Fruit fly (Drosophila melanogaster) whole organism, embryonic: Measurements from ENCODE around the gene CG9222.

Experiments
- Adf1 ChIP-seq: fragments of 200-800 bp; sonication (Bioruptor generic); IDR thresholded peaks from 2 replicates; pipeline ENCODE4 v1.3.6; 2022; ENCODE audit warnings: missing biosample characterization, missing genetic modification characterization
- Antp ChIP-seq: fragments of 200-800 bp; sonication (Bioruptor generic); optimal IDR thresholded peaks from 3 replicates; lab custom pipeline; 2016; ENCODE audit warnings: missing biosample characterization, missing genetic modification characterization
- Atf3 ChIP-seq: fragments of 200-800 bp; sonication (Bioruptor generic); optimal IDR thresholded peaks from 3 replicates; lab custom pipeline; 2016; ENCODE audit warnings: missing biosample characterization, missing genetic modification characterization
- Bdp1 ChIP-seq: fragments of 200-800 bp; sonication (Bioruptor generic); optimal IDR thresholded peaks from 3 replicates; lab custom pipeline; 2016; ENCODE audit warnings: missing biosample characterization, missing genetic modification characterization
- CG10543 ChIP-seq: fragments of 200-800 bp; sonication (Bioruptor generic); optimal IDR thresholded peaks from 3 replicates; lab custom pipeline; 2017; ENCODE audit warnings: missing biosample characterization, mild to moderate bottlenecking, missing genetic modification characterization, moderate library complexity
- CG11085 ChIP-seq: fragments of 200-800 bp; sonication (Bioruptor generic); IDR thresholded peaks from 2 replicates; pipeline ENCODE4 v1.3.6; 2022; ENCODE audit warnings: missing biosample characterization, missing genetic modification characterization
- CG12391 ChIP-seq: fragments of 200-800 bp; sonication (Bioruptor generic); optimal IDR thresholded peaks from 3 replicates; lab custom pipeline; 2018; ENCODE audit warnings: missing biosample characterization, mild to moderate bottlenecking, missing genetic modification characterization, moderate library complexity
- CG12769 ChIP-seq: fragments of 200-800 bp; sonication (Bioruptor generic); optimal IDR thresholded peaks from 2 replicates; lab custom pipeline; 2019; ENCODE audit warnings: missing biosample characterization, mild to moderate bottlenecking, missing genetic modification characterization, moderate library complexity
- CG13894 ChIP-seq: fragments of 200-800 bp; sonication (Bioruptor generic); optimal IDR thresholded peaks from 3 replicates; lab custom pipeline; 2018; ENCODE audit warnings: missing biosample characterization, mild to moderate bottlenecking, missing genetic modification characterization, moderate library complexity
- CG1603 ChIP-seq: fragments of 200-800 bp; sonication (Bioruptor generic); optimal IDR thresholded peaks from 2 replicates; lab custom pipeline; 2019; ENCODE audit warnings: missing biosample characterization, mild to moderate bottlenecking, missing genetic modification characterization, moderate library complexity
- CG16813 ChIP-seq: fragments of 200-800 bp; sonication (Bioruptor generic); IDR thresholded peaks from 3 replicates; pipeline ENCODE4 v1.3.6; 2022; ENCODE audit warnings: missing biosample characterization, missing genetic modification characterization; ENCODE audit not compliant: partially characterized antibody
- CG17328 ChIP-seq: fragments of 200-800 bp; sonication (Bioruptor generic); IDR thresholded peaks from 2 replicates; pipeline ENCODE4 v1.3.6; 2022; ENCODE audit warnings: missing biosample characterization, missing genetic modification characterization
- CG17829 ChIP-seq: fragments of 200-800 bp; optimal IDR thresholded peaks from 2 replicates; lab custom pipeline; 2019; ENCODE audit warnings: missing biosample characterization, mild to moderate bottlenecking, missing genetic modification characterization, moderate library complexity
- CG1792 ChIP-seq: fragments of 200-800 bp; sonication (Bioruptor generic); optimal IDR thresholded peaks from 2 replicates; lab custom pipeline; 2016; ENCODE audit warnings: missing biosample characterization, missing genetic modification characterization
- CG30431 ChIP-seq: fragments of 200-800 bp; sonication (Bioruptor generic); optimal IDR thresholded peaks from 2 replicates; lab custom pipeline; 2017; ENCODE audit warnings: missing biosample characterization, missing genetic modification characterization
- CG31365 ChIP-seq: fragments of 200-800 bp; sonication (Bioruptor generic); optimal IDR thresholded peaks from 2 replicates; lab custom pipeline; 2018; ENCODE audit warnings: missing biosample characterization, mild to moderate bottlenecking, missing genetic modification characterization
- CG32767 ChIP-seq: fragments of 200-800 bp; sonication (Bioruptor generic); IDR thresholded peaks from 2 replicates; pipeline ENCODE4 v1.3.6; 2022; ENCODE audit warnings: missing biosample characterization, missing genetic modification characterization
- CG3407 ChIP-seq: fragments of 200-800 bp; sonication (Bioruptor generic); optimal IDR thresholded peaks from 2 replicates; lab custom pipeline; 2018; ENCODE audit warnings: missing biosample characterization, mild to moderate bottlenecking, missing genetic modification characterization
- CG34376 ChIP-seq: fragments of 200-800 bp; sonication (Bioruptor generic); optimal IDR thresholded peaks from 2 replicates; lab custom pipeline; 2018; ENCODE audit warnings: missing biosample characterization, mild to moderate bottlenecking, missing genetic modification characterization
- CG42726 ChIP-seq: fragments of 200-800 bp; sonication (Bioruptor generic); IDR thresholded peaks from 2 replicates; pipeline ENCODE4 v1.3.6; 2022; ENCODE audit warnings: missing biosample characterization, missing genetic modification characterization; ENCODE audit not compliant: partially characterized antibody
- CG6689 ChIP-seq: fragments of 200-800 bp; sonication (Bioruptor generic); IDR thresholded peaks from 2 replicates; pipeline ENCODE4 v1.3.6; 2022; ENCODE audit warnings: missing biosample characterization, missing genetic modification characterization
- CG7839 ChIP-seq: fragments of 200-800 bp; sonication (Bioruptor generic); optimal IDR thresholded peaks from 3 replicates; lab custom pipeline; 2018; ENCODE audit warnings: missing biosample characterization, mild to moderate bottlenecking, missing genetic modification characterization, moderate library complexity
- D19A ChIP-seq: fragments of 200-800 bp; optimal IDR thresholded peaks from 3 replicates; lab custom pipeline; 2019; ENCODE audit warnings: missing biosample characterization, mild to moderate bottlenecking, missing genetic modification characterization, moderate library complexity
- Doc2 ChIP-seq: fragments of 200-800 bp; sonication (Bioruptor generic); IDR thresholded peaks from 2 replicates; pipeline ENCODE4 v1.3.6; 2022; ENCODE audit warnings: missing biosample characterization, missing genetic modification characterization
- E2f1 ChIP-seq: fragments of 200-800 bp; sonication (Bioruptor generic); IDR thresholded peaks from 2 replicates; pipeline ENCODE4 v1.3.6; 2022; ENCODE audit warnings: missing biosample characterization, missing genetic modification characterization
- Hr51 ChIP-seq, 2 experiments: fragments of 200-800 bp; sonication (Bioruptor generic); optimal IDR thresholded peaks; 2 replicates in 1 of 2; 3 replicates in 1 of 2; lab custom pipeline; 2016 to 2018; ENCODE audit warnings: missing biosample characterization in 2 of 2, missing genetic modification characterization in 2 of 2, mild to moderate bottlenecking in 1 of 2, moderate library complexity in 1 of 2
- MBD-R2 ChIP-seq: fragments of 200-800 bp; sonication (Bioruptor generic); IDR thresholded peaks from 2 replicates; pipeline ENCODE4 v1.3.6; 2022; ENCODE audit warnings: missing biosample characterization, missing genetic modification characterization
- Med ChIP-seq: fragments of 200-800 bp; sonication (Bioruptor generic); peaks from one replicate; lab custom pipeline; 2016; ENCODE audit warnings: missing biosample characterization, missing genetic modification characterization, mild to moderate bottlenecking, inconsistent platforms, moderate library complexity
- NC2β ChIP-seq: fragments of 200-800 bp; sonication (Bioruptor generic); optimal IDR thresholded peaks from 2 replicates; lab custom pipeline; 2016; ENCODE audit warnings: missing biosample characterization, missing genetic modification characterization
- ab ChIP-seq: fragments of 200-800 bp; sonication (Bioruptor generic); optimal IDR thresholded peaks from 2 replicates; lab custom pipeline; 2016; ENCODE audit warnings: missing biosample characterization, missing genetic modification characterization
- bcd ChIP-seq: fragments of 200-800 bp; sonication (Bioruptor generic); optimal IDR thresholded peaks from 2 replicates; lab custom pipeline; 2017; ENCODE audit warnings: missing biosample characterization, mild to moderate bottlenecking, missing genetic modification characterization
- caup ChIP-seq: fragments of 200-800 bp; sonication (Bioruptor generic); optimal IDR thresholded peaks from 3 replicates; lab custom pipeline; 2017; ENCODE audit warnings: missing biosample characterization, mild to moderate bottlenecking, missing genetic modification characterization, moderate library complexity; ENCODE audit not compliant: severe bottlenecking
- chinmo ChIP-seq: fragments of 200-800 bp; sonication (Bioruptor generic); IDR thresholded peaks from 4 replicates; pipeline ENCODE4 v1.3.6; 2022; ENCODE audit warnings: missing biosample characterization, missing genetic modification characterization; ENCODE audit not compliant: partially characterized antibody
- chm ChIP-seq: fragments of 200-800 bp; sonication (Bioruptor generic); IDR thresholded peaks from 2 replicates; pipeline ENCODE4 v1.3.6; 2022; ENCODE audit warnings: missing biosample characterization, missing genetic modification characterization
- cwo ChIP-seq: fragments of 200-800 bp; sonication (Bioruptor generic); optimal IDR thresholded peaks from 3 replicates; lab custom pipeline; 2017; ENCODE audit warnings: missing biosample characterization, missing genetic modification characterization, mild to moderate bottlenecking, moderate library complexity, missing genetic modification reagents
- grau ChIP-seq: fragments of 200-800 bp; optimal IDR thresholded peaks from 3 replicates; lab custom pipeline; 2019; ENCODE audit warnings: missing biosample characterization, mild to moderate bottlenecking, missing genetic modification characterization, moderate library complexity
- gsb ChIP-seq: fragments of 200-800 bp; sonication (Bioruptor generic); IDR thresholded peaks from 2 replicates; pipeline ENCODE4 v1.3.6; 2022; ENCODE audit warnings: missing biosample characterization, missing genetic modification characterization
- h ChIP-seq: fragments of >200 bp; optimal IDR thresholded peaks from 2 replicates; lab custom pipeline; 2017
- hb ChIP-seq: fragments of 200-800 bp; sonication (Bioruptor generic); IDR thresholded peaks from 3 replicates; pipeline ENCODE4 v1.3.6; 2022; ENCODE audit warnings: missing biosample characterization, missing genetic modification characterization; ENCODE audit not compliant: partially characterized antibody
- hth ChIP-seq: fragments of >200 bp; optimal IDR thresholded peaks from 2 replicates; lab custom pipeline; 2017; ENCODE audit warnings: inconsistent platforms
- inv ChIP-seq: fragments of 200-800 bp; sonication (Bioruptor generic); IDR thresholded peaks from 2 replicates; pipeline ENCODE4 v1.3.6; 2022; ENCODE audit warnings: missing biosample characterization, missing genetic modification characterization; ENCODE audit not compliant: partially characterized antibody
- ken ChIP-seq: fragments of 200-800 bp; sonication (Bioruptor generic); IDR thresholded peaks from 3 replicates; pipeline ENCODE4 v1.3.6; 2022; ENCODE audit warnings: missing biosample characterization, missing genetic modification characterization
- klu ChIP-seq: fragments of 200-800 bp; sonication (Bioruptor generic); IDR thresholded peaks from 2 replicates; pipeline ENCODE4 v1.3.6; 2022; ENCODE audit warnings: missing biosample characterization, missing genetic modification characterization
- knrl ChIP-seq: fragments of 200-800 bp; sonication (Bioruptor generic); IDR thresholded peaks from 3 replicates; pipeline ENCODE4 v1.3.6; 2022; ENCODE audit warnings: missing biosample characterization, missing genetic modification characterization; ENCODE audit not compliant: partially characterized antibody
- mam ChIP-seq: fragments of 200-800 bp; sonication (Bioruptor generic); optimal IDR thresholded peaks from 3 replicates; lab custom pipeline; 2016; ENCODE audit warnings: missing biosample characterization, missing genetic modification characterization
- pb ChIP-seq: fragments of 200-800 bp; sonication (Bioruptor generic); optimal IDR thresholded peaks from 3 replicates; lab custom pipeline; 2016; ENCODE audit warnings: missing biosample characterization, missing genetic modification characterization
- phol ChIP-seq: fragments of 200-800 bp; sonication (Bioruptor generic); optimal IDR thresholded peaks from 3 replicates; lab custom pipeline; 2018; ENCODE audit warnings: missing biosample characterization, mild to moderate bottlenecking, missing genetic modification characterization, moderate library complexity
- pita ChIP-seq: fragments of 200-800 bp; sonication (Bioruptor generic); optimal IDR thresholded peaks from 2 replicates; lab custom pipeline; 2017; ENCODE audit warnings: missing biosample characterization, mild to moderate bottlenecking, missing genetic modification characterization
- rib ChIP-seq: fragments of 200-800 bp; sonication (Bioruptor generic); IDR thresholded peaks from 2 replicates; pipeline ENCODE4 v1.3.6; 2022; ENCODE audit warnings: missing biosample characterization, missing genetic modification characterization
- salm ChIP-seq: fragments of 200-800 bp; sonication (Bioruptor generic); optimal IDR thresholded peaks from 2 replicates; lab custom pipeline; 2018; ENCODE audit warnings: missing biosample characterization, mild to moderate bottlenecking, missing genetic modification characterization
- sim ChIP-seq: fragments of 200-800 bp; sonication (Bioruptor generic); IDR thresholded peaks from 2 replicates; pipeline ENCODE4 v1.3.6; 2022; ENCODE audit warnings: missing biosample characterization, missing genetic modification characterization
- tx ChIP-seq: fragments of 200-800 bp; sonication (Bioruptor generic); optimal IDR thresholded peaks from 2 replicates; lab custom pipeline; 2016; ENCODE audit warnings: missing biosample characterization, missing genetic modification characterization

Gene CG9222

DNA sequence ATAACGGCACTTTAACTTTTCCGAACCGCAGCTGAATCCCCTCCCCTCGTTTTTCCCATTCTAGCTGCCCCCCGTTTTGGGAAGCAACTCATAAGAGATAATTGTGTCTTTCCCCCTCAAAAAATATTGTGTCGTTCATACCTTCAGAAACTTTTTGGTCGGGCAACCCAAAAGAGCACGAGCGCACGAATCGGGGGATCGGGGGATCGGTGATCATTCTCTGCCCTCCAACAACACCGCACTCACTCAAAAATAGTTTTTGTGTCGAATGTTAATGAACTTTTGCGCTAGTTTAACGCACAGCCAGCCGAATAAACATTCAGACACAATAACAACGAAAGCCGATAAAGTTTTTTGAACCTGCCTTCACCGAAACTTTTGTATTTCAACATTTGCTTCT, 40.5 kb upstream of the CG9222 start (continued):
- TF ChIP-seq caup (GFP tag; lab: Kevin White, UChicago) (no peak), inv (GFP tag; lab: Robert Waterston, UW) (no peak), D19A (tag; lab: Kevin White, UChicago) (no peak), chinmo (GFP tag; lab: Robert Waterston, UW) (peak; percentile 86; the same call in 2 of the 4 replicates), pb (GFP tag; lab: Kevin White, UChicago) (no peak), chm (GFP tag; lab: Robert Waterston, UW) (0 out of 2 replicates have a peak, but pooled peaks have one; percentile 27), CG13894 (tag; lab: Kevin White, UChicago) (peak; percentile 28), CG30431 (GFP tag; lab: Kevin White, UChicago) (no peak), knrl (GFP tag; lab: Robert Waterston, UW) (no peak), bcd (GFP tag; lab: Kevin White, UChicago) (no peak), rib (GFP tag; lab: Robert Waterston, UW) (peak; percentile 69; the same call in 1 of the 2 replicates), CG6689 (GFP tag; lab: Robert Waterston, UW) (no peak), klu (no peak), Bdp1 (GFP tag; lab: Kevin White, UChicago) (no peak), CG42726 (peak; percentile 56; the same call in 1 of the 2 replicates), Doc2 (GFP tag; lab: Robert Waterston, UW) (no peak), h (lab: Kevin White, UChicago) (no peak), gsb (GFP tag; lab: Robert Waterston, UW) (no peak), tx (GFP tag; lab: Kevin White, UChicago) (no peak), CG12769 (tag; lab: Kevin White, UChicago) (peak; percentile 92), Med (GFP tag; lab: Kevin White, UChicago) (peak; percentile 67), CG12391 (tag; lab: Kevin White, UChicago) (no peak), Hr51 (GFP tag; optimal IDR thresholded peaks at IDR 0.05; lab: Kevin White, UChicago) (no peak), mam (GFP tag; lab: Kevin White, UChicago) (no peak), phol (tag; lab: Kevin White, UChicago) (no peak), CG34376 (GFP tag; lab: Kevin White, UChicago) (peak; percentile 62), MBD-R2 (GFP tag; lab: Robert Waterston, UW) (no peak), CG11085 (GFP tag; lab: Robert Waterston, UW) (no peak), pita (GFP tag; lab: Kevin White, UChicago) (no peak), sim (GFP tag; lab: Robert Waterston, UW) (no peak), ab (GFP tag; lab: Kevin White, UChicago) (no peak), Adf1 (GFP tag; lab: Robert Waterston, UW) (peak; percentile 59; the same call in 1 of the 2 replicates), hb (no peak), CG10543 (GFP tag; lab: Kevin White, UChicago) (peak; percentile 68), E2f1 (GFP tag; lab: Robert Waterston, UW) (no peak), NC2β (no peak), CG7839 (no peak), CG17328 (GFP tag; lab: Robert Waterston, UW) (no peak), CG16813 (GFP tag; lab: Robert Waterston, UW) (no peak), ken (no peak), CG3407 (GFP tag; lab: Kevin White, UChicago) (no peak), grau (tag; lab: Kevin White, UChicago) (no peak), CG31365 (tag; lab: Kevin White, UChicago) (no peak), hth (lab: Kevin White, UChicago) (no peak), CG1603 (tag; lab: Kevin White, UChicago) (no peak), salm (tag; lab: Kevin White, UChicago) (no peak), Antp (no peak), CG32767 (GFP tag; lab: Robert Waterston, UW) (no peak), CG17829 (no peak), CG1792 (GFP tag; lab: Kevin White, UChicago) (no peak), cwo (GFP tag; lab: Kevin White, UChicago) (peak; percentile 68), Atf3 (GFP tag; lab: Kevin White, UChicago) (no peak)
